Fruit fly (Drosophila melanogaster): ENCODE results near the gene Cse1.

The Cse1 gene

DNA sequence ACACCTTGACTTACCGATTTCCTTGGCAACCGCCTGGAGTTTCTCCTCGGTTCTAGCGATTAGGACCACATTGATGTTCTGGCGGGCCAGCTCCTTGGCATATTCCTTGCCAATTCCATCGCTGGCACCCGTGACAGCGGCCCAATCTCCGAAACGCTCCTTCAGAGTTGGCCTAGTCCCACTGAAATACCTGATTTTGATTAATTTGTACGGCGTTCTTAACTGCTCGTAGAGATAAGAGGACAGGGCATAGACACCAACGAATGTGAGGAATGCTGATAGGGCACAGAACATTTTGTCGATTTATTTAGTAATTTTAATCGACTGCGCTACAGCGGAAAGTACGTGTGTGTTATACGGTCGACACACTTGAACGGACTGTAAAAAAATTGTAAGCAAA lies 36.1 kb upstream of the Cse1 start, which contains the start of gene CG6012:
CG6012 (minus strand) TSS at position 364 of the 400 bp plus-strand sequence.
- TF ChIP-seq Awh (GFP tag; IDR thresholded peaks at IDR 0.05) (no peak), sug (tag; optimal IDR thresholded peaks at IDR 0.05) (peak; percentile 71), Mad (GFP tag; optimal IDR thresholded peaks at IDR 0.05) (no peak), bigmax (GFP tag; optimal IDR thresholded peaks at IDR 0.05) (no peak), pnt (GFP tag; optimal IDR thresholded peaks at IDR 0.05) (no peak), HmgZ (tag; optimal IDR thresholded peaks at IDR 0.05) (no peak), CG12744 (GFP tag; optimal IDR thresholded peaks at IDR 0.05) (no peak), CG31224 (GFP tag; IDR thresholded peaks at IDR 0.05) (no peak), grn (GFP tag; optimal IDR thresholded peaks at IDR 0.05) (peak; percentile 61), amos (GFP tag; IDR thresholded peaks at IDR 0.05; ENCODE audit: partially characterized antibody) (no peak), Camta (GFP tag; optimal IDR thresholded peaks at IDR 0.05) (no peak), lab (GFP tag; optimal IDR thresholded peaks at IDR 0.05) (peak; percentile 25), CG3163 (GFP tag; optimal IDR thresholded peaks at IDR 0.05) (no peak), stc (GFP tag; IDR thresholded peaks at IDR 0.05) (no peak), chif (GFP tag; optimal IDR thresholded peaks at IDR 0.05) (no peak), CG12299 (tag; optimal IDR thresholded peaks at IDR 0.05) (no peak), CG9727 (GFP tag; optimal IDR thresholded peaks at IDR 0.05) (no peak), salm (tag; optimal IDR thresholded peaks at IDR 0.05) (no peak), dati (GFP tag; IDR thresholded peaks at IDR 0.05) (no peak), btn (GFP tag; optimal IDR thresholded peaks at IDR 0.05) (no peak), CG1832 (GFP tag; optimal IDR thresholded peaks at IDR 0.05) (no peak), CG2712 (tag; optimal IDR thresholded peaks at IDR 0.05) (no peak), inv (GFP tag; IDR thresholded peaks at IDR 0.05; ENCODE audit: partially characterized antibody) (no peak), Blimp-1 (GFP tag; optimal IDR thresholded peaks at IDR 0.05) (no peak), luna (GFP tag; optimal IDR thresholded peaks at IDR 0.05) (no peak), CG8944 (GFP tag; optimal IDR thresholded peaks at IDR 0.05) (no peak), Dref (GFP tag; IDR thresholded peaks at IDR 0.05) (no peak), mirr (GFP tag; optimal IDR thresholded peaks at IDR 0.05) (peak; percentile 86), Neu2 (GFP tag; optimal IDR thresholded peaks at IDR 0.05; ENCODE audit: borderline replicate concordance) (no peak), exex (tag; optimal IDR thresholded peaks at IDR 0.05) (peak; percentile 97), lilli (GFP tag; optimal IDR thresholded peaks at IDR 0.05) (no peak), CG2875 (GFP tag; optimal IDR thresholded peaks at IDR 0.05) (no peak), CG12659 (GFP tag; optimal IDR thresholded peaks at IDR 0.05) (no peak), sisA (GFP tag; IDR thresholded peaks at IDR 0.05) (no peak), NC2α (GFP tag; optimal IDR thresholded peaks at IDR 0.05) (no peak), CG18262 (tag; optimal IDR thresholded peaks at IDR 0.05) (no peak), gfzf (GFP tag; optimal IDR thresholded peaks at IDR 0.05) (no peak), sd (tag; optimal IDR thresholded peaks at IDR 0.05) (peak; percentile 89), Nf-YB (GFP tag; optimal IDR thresholded peaks at IDR 0.05) (no peak), CG11456 (GFP tag; IDR thresholded peaks at IDR 0.05) (no peak), CG10959 (GFP tag; IDR thresholded peaks at IDR 0.05) (no peak), kay (GFP tag; optimal IDR thresholded peaks at IDR 0.05) (no peak), lmd (GFP tag; IDR thresholded peaks at IDR 0.05) (no peak), CG10274 (GFP tag; optimal IDR thresholded peaks at IDR 0.05) (peak; percentile 25), emc (GFP tag; optimal IDR thresholded peaks at IDR 0.05) (no peak), CG13624 (GFP tag; optimal IDR thresholded peaks at IDR 0.05) (no peak), Med (GFP tag) (peak; percentile 58), CG31365 (tag; optimal IDR thresholded peaks at IDR 0.05) (no peak), CG18476 (GFP tag; optimal IDR thresholded peaks at IDR 0.05) (no peak), nerfin-2 (GFP tag; IDR thresholded peaks at IDR 0.05; ENCODE audit: partially characterized antibody) (no peak), CHES-1-like (GFP tag; optimal IDR thresholded peaks at IDR 0.05) (no peak), klu (GFP tag; IDR thresholded peaks at IDR 0.05) (no peak)
